Fruit fly (Drosophila melanogaster) whole organism, embryonic: ENCODE results near the gene CG34298.

Experiments used
- BEAF-32 ChIP-seq: fragments of 200-800 bp; sonication (Bioruptor generic); optimal IDR thresholded peaks from 3 replicates; lab custom pipeline; 2017; ENCODE audit warnings: missing biosample characterization, missing genetic modification characterization, mild to moderate bottlenecking, moderate library complexity, missing genetic modification reagents
- CG10979 ChIP-seq: fragments of 200-800 bp; sonication (Bioruptor generic); optimal IDR thresholded peaks from 2 replicates; lab custom pipeline; 2018; ENCODE audit warnings: missing biosample characterization, mild to moderate bottlenecking, missing genetic modification characterization, moderate library complexity
- CG12071 ChIP-seq: fragments of 200-800 bp; sonication (Bioruptor generic); optimal IDR thresholded peaks from 3 replicates; lab custom pipeline; 2018; ENCODE audit warnings: missing biosample characterization, mild to moderate bottlenecking, missing genetic modification characterization
- CG12155 ChIP-seq: fragments of 200-800 bp; sonication (Bioruptor generic); optimal IDR thresholded peaks from 3 replicates; lab custom pipeline; 2016; ENCODE audit warnings: missing biosample characterization, missing genetic modification characterization
- CG12299 ChIP-seq: fragments of 200-800 bp; sonication (Bioruptor generic); optimal IDR thresholded peaks from 2 replicates; lab custom pipeline; 2018; ENCODE audit warnings: missing biosample characterization, mild to moderate bottlenecking, missing genetic modification characterization
- CG1233 ChIP-seq: fragments of 200-800 bp; sonication (Bioruptor generic); optimal IDR thresholded peaks from 4 replicates; lab custom pipeline; 2018; ENCODE audit warnings: missing biosample characterization, mild to moderate bottlenecking, missing genetic modification characterization
- CG13123 ChIP-seq: fragments of 200-800 bp; sonication (Bioruptor generic); optimal IDR thresholded peaks from 2 replicates; lab custom pipeline; 2016; ENCODE audit warnings: missing biosample characterization, missing genetic modification characterization
- CG13287 ChIP-seq: fragments of 200-800 bp; sonication (Bioruptor generic); IDR thresholded peaks from 2 replicates; pipeline ENCODE4 v1.3.6; 2022; ENCODE audit warnings: missing biosample characterization, missing genetic modification characterization; ENCODE audit not compliant: partially characterized antibody
- CG14014 ChIP-seq: fragments of 200-800 bp; sonication (Bioruptor generic); IDR thresholded peaks from 2 replicates; pipeline ENCODE4 v1.3.6; 2022; ENCODE audit warnings: missing biosample characterization, missing genetic modification characterization
- CG14965 ChIP-seq: fragments of 200-800 bp; sonication (Bioruptor generic); optimal IDR thresholded peaks from 2 replicates; lab custom pipeline; 2016; ENCODE audit warnings: missing biosample characterization, missing genetic modification characterization, borderline replicate concordance
- CG15073 ChIP-seq: fragments of 200-800 bp; sonication (Bioruptor generic); optimal IDR thresholded peaks from 2 replicates; lab custom pipeline; 2016; ENCODE audit warnings: missing biosample characterization, missing genetic modification characterization
- CG17361 ChIP-seq: fragments of 200-800 bp; sonication (Bioruptor generic); IDR thresholded peaks from 3 replicates; pipeline ENCODE4 v1.3.6; 2022; ENCODE audit warnings: missing biosample characterization, missing genetic modification characterization
- CG32772 ChIP-seq: fragments of 200-800 bp; sonication (Bioruptor generic); IDR thresholded peaks from 2 replicates; pipeline ENCODE4 v1.3.6; 2022; ENCODE audit warnings: missing biosample characterization, missing genetic modification characterization
- CG4424 ChIP-seq: fragments of 200-800 bp; sonication (Bioruptor generic); optimal IDR thresholded peaks from 3 replicates; lab custom pipeline; 2016; ENCODE audit warnings: missing biosample characterization, missing genetic modification characterization
- CG7357 ChIP-seq: fragments of 200-800 bp; sonication (Bioruptor generic); IDR thresholded peaks from 3 replicates; pipeline ENCODE4 v1.3.6; 2022; ENCODE audit warnings: missing biosample characterization, missing genetic modification characterization
- CG7372 ChIP-seq: fragments of 200-800 bp; sonication (Bioruptor generic); IDR thresholded peaks from 2 replicates; pipeline ENCODE4 v1.3.6; 2022; ENCODE audit warnings: missing biosample characterization, missing genetic modification characterization
- CG7928 ChIP-seq: fragments of 200-800 bp; sonication (Bioruptor generic); optimal IDR thresholded peaks from 2 replicates; lab custom pipeline; 2017; ENCODE audit warnings: missing biosample characterization, mild to moderate bottlenecking, missing genetic modification characterization
- CG7987 ChIP-seq: fragments of 200-800 bp; sonication (Bioruptor generic); optimal IDR thresholded peaks from 2 replicates; lab custom pipeline; 2018; ENCODE audit warnings: missing biosample characterization, mild to moderate bottlenecking, missing genetic modification characterization, moderate library complexity
- CG8281 ChIP-seq: fragments of 200-800 bp; sonication (Bioruptor generic); optimal IDR thresholded peaks from 2 replicates; lab custom pipeline; 2018; ENCODE audit warnings: missing biosample characterization, mild to moderate bottlenecking, missing genetic modification characterization, moderate library complexity
- CG9727 ChIP-seq: fragments of 200-800 bp; sonication (Bioruptor generic); optimal IDR thresholded peaks from 3 replicates; lab custom pipeline; 2017; ENCODE audit warnings: missing biosample characterization, mild to moderate bottlenecking, missing genetic modification characterization
- Camta ChIP-seq: fragments of 200-800 bp; sonication (Bioruptor generic); optimal IDR thresholded peaks from 2 replicates; lab custom pipeline; 2016; ENCODE audit warnings: missing biosample characterization, missing genetic modification characterization
- Dad ChIP-seq: fragments of 200-800 bp; sonication (Bioruptor generic); optimal IDR thresholded peaks from 3 replicates; lab custom pipeline; 2016; ENCODE audit warnings: missing biosample characterization, missing genetic modification characterization
- Elba2 ChIP-seq: fragments of 200-800 bp; sonication (Bioruptor generic); optimal IDR thresholded peaks from 3 replicates; lab custom pipeline; 2016; ENCODE audit warnings: missing biosample characterization, missing genetic modification characterization
- Fer1 ChIP-seq: fragments of 200-800 bp; sonication (Bioruptor generic); optimal IDR thresholded peaks from 2 replicates; lab custom pipeline; 2017; ENCODE audit warnings: missing biosample characterization, mild to moderate bottlenecking, missing genetic modification characterization
- HLH54F ChIP-seq: fragments of 200-800 bp; sonication (Bioruptor generic); optimal IDR thresholded peaks from 3 replicates; lab custom pipeline; 2016; ENCODE audit warnings: missing biosample characterization, missing genetic modification characterization
- HLHmδ ChIP-seq: fragments of 200-800 bp; sonication (Bioruptor generic); optimal IDR thresholded peaks from 2 replicates; lab custom pipeline; 2018; ENCODE audit warnings: missing biosample characterization, mild to moderate bottlenecking, missing genetic modification characterization, moderate library complexity
- MESR4 ChIP-seq: fragments of 200-800 bp; sonication (Bioruptor generic); optimal IDR thresholded peaks from 2 replicates; lab custom pipeline; 2018; ENCODE audit warnings: missing biosample characterization, mild to moderate bottlenecking, missing genetic modification characterization, moderate library complexity
- Mes4 ChIP-seq: fragments of 200-800 bp; sonication (Bioruptor generic); optimal IDR thresholded peaks from 2 replicates; lab custom pipeline; 2016; ENCODE audit warnings: missing biosample characterization, missing genetic modification characterization
- Nf-YA ChIP-seq: fragments of 200-800 bp; sonication (Bioruptor generic); IDR thresholded peaks from 2 replicates; pipeline ENCODE4 v1.3.6; 2022; ENCODE audit warnings: missing biosample characterization, missing genetic modification characterization
- Rfx ChIP-seq: fragments of 200-800 bp; sonication (Bioruptor generic); IDR thresholded peaks from 2 replicates; pipeline ENCODE4 v1.3.6; 2022; ENCODE audit warnings: missing biosample characterization, missing genetic modification characterization
- Sin3A ChIP-seq: fragments of >200 bp; optimal IDR thresholded peaks from 2 replicates; lab custom pipeline; 2018
- Sox102F ChIP-seq: fragments of 200-800 bp; sonication (Bioruptor generic); optimal IDR thresholded peaks from 2 replicates; lab custom pipeline; 2018; ENCODE audit warnings: missing biosample characterization, mild to moderate bottlenecking, missing genetic modification characterization, moderate library complexity
- amos ChIP-seq: fragments of 200-800 bp; sonication (Bioruptor generic); IDR thresholded peaks from 2 replicates; pipeline ENCODE4 v1.3.6; 2022; ENCODE audit warnings: missing biosample characterization, missing genetic modification characterization; ENCODE audit not compliant: partially characterized antibody
- ato ChIP-seq: fragments of 200-800 bp; sonication (Bioruptor generic); IDR thresholded peaks from 2 replicates; pipeline ENCODE4 v1.3.6; 2022; ENCODE audit warnings: missing biosample characterization, missing genetic modification characterization; ENCODE audit not compliant: partially characterized antibody
- cg ChIP-seq: fragments of 200-800 bp; sonication (Bioruptor generic); optimal IDR thresholded peaks from 3 replicates; lab custom pipeline; 2019; ENCODE audit warnings: missing biosample characterization, mild to moderate bottlenecking, missing genetic modification characterization, moderate library complexity
- chif ChIP-seq, 2 experiments: fragments of 200-800 bp; sonication (Bioruptor generic); optimal IDR thresholded peaks; 3 replicates each; lab custom pipeline; 2016; ENCODE audit warnings: missing biosample characterization in 2 of 2, missing genetic modification characterization in 2 of 2
- exex ChIP-seq: fragments of 200-800 bp; sonication (Bioruptor generic); optimal IDR thresholded peaks from 4 replicates; lab custom pipeline; 2018; ENCODE audit warnings: missing biosample characterization, mild to moderate bottlenecking, missing genetic modification characterization, moderate library complexity
- gfzf ChIP-seq: fragments of 200-800 bp; sonication (Bioruptor generic); optimal IDR thresholded peaks from 2 replicates; lab custom pipeline; 2016; ENCODE audit warnings: missing biosample characterization, mild to moderate bottlenecking, missing genetic modification characterization, moderate library complexity
- h ChIP-seq: fragments of >200 bp; optimal IDR thresholded peaks from 2 replicates; lab custom pipeline; 2017
- p53 ChIP-seq: fragments of 200-800 bp; sonication (Bioruptor generic); optimal IDR thresholded peaks from 2 replicates; lab custom pipeline; 2016; ENCODE audit warnings: missing biosample characterization, missing genetic modification characterization
- pb ChIP-seq: fragments of 200-800 bp; sonication (Bioruptor generic); optimal IDR thresholded peaks from 3 replicates; lab custom pipeline; 2016; ENCODE audit warnings: missing biosample characterization, missing genetic modification characterization
- rib ChIP-seq: fragments of 200-800 bp; sonication (Bioruptor generic); IDR thresholded peaks from 2 replicates; pipeline ENCODE4 v1.3.6; 2022; ENCODE audit warnings: missing biosample characterization, missing genetic modification characterization
- slou ChIP-seq: fragments of 200-800 bp; sonication (Bioruptor generic); optimal IDR thresholded peaks from 3 replicates; lab custom pipeline; 2016; ENCODE audit warnings: missing biosample characterization, missing genetic modification characterization
- stwl ChIP-seq: fragments of 200-800 bp; sonication (Bioruptor generic); optimal IDR thresholded peaks from 3 replicates; lab custom pipeline; 2018; ENCODE audit warnings: missing biosample characterization, mild to moderate bottlenecking, missing genetic modification characterization, moderate library complexity
- sug ChIP-seq: fragments of 200-800 bp; optimal IDR thresholded peaks from 2 replicates; lab custom pipeline; 2019; ENCODE audit warnings: missing biosample characterization, mild to moderate bottlenecking, missing genetic modification characterization, moderate library complexity
- twi ChIP-seq: fragments of 200-800 bp; optimal IDR thresholded peaks from 2 replicates; lab custom pipeline; 2019; ENCODE audit warnings: missing biosample characterization, mild to moderate bottlenecking, missing genetic modification characterization, moderate library complexity
- unpg ChIP-seq: fragments of 200-800 bp; sonication (Bioruptor generic); optimal IDR thresholded peaks from 3 replicates; lab custom pipeline; 2018; ENCODE audit warnings: missing biosample characterization, mild to moderate bottlenecking, missing genetic modification characterization, moderate library complexity
- vvl ChIP-seq: fragments of 200-800 bp; sonication (Bioruptor generic); IDR thresholded peaks from 2 replicates; pipeline ENCODE4 v1.3.6; 2022; ENCODE audit warnings: missing biosample characterization, missing genetic modification characterization
- zen2 ChIP-seq: fragments of 200-800 bp; sonication (Bioruptor generic); IDR thresholded peaks from 3 replicates; pipeline ENCODE4 v1.3.6; 2022; ENCODE audit warnings: missing biosample characterization, missing genetic modification characterization; ENCODE audit not compliant: partially characterized antibody

Gene CG34298

DNA sequence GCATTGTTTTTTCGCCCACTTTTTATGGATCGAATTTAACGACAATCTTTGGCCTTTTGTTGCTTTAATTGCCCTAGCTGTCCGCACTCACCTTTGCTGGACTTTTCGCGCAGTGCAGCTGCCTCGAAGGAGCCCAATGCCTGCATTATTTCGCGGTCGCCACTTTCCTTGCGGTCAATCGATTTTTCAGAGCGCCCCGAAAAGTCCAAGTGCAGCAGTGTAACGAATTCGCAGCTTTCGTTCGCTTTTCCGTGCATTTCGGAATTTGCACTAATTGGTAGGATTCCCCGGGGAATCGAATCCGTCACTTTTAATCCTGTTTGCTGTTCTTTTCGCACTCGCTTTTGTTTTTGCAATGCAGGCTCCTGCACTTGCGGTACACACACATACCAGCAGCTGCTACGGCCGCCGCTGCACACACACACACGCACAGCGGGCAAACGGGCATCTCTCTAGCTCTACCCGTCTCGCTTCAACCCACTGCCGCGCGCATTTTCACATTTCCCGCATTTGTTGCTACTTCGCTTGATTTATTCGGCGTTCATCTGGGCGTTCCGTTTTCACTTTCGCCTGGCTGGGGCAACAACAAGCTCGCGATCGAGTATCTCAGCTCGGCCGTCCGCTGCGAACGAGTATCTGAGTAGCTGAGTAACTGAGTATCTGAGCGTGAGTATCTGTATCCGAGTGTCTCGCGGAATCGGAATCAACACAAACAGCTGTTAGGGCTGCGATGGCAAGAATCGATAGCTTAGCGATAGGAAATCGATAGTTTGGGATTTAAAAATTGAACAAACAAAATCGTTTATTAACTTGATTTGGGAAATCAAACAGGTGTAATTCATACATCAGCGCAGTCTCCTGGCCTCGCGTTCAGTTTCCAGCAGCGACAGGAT lies 22.2 kb downstream of the CG34298 start, which contains the start of gene Mgat2 (continued):
- peak; percentile 93 for TF ChIP-seq CG13287
- no peak for TF ChIP-seq CG4424 (GFP tag; lab: Kevin White, UChicago)
- no peak for TF ChIP-seq Elba2 (GFP tag; lab: Kevin White, UChicago)
- peak; percentile 38 for TF ChIP-seq CG9727
- no peak for TF ChIP-seq p53 (GFP tag; lab: Kevin White, UChicago)
- TF ChIP-seq stwl (tag; lab: Kevin White, UChicago) = peak; percentile 39
- peak; percentile 74 for TF ChIP-seq Fer1 (GFP tag; lab: Kevin White, UChicago)
- peak; percentile 15 for TF ChIP-seq CG14965 (GFP tag; lab: Kevin White, UChicago)
- TF ChIP-seq slou = no peak
- peak; percentile 97 for TF ChIP-seq HLHmδ
- peak; percentile 81 for TF ChIP-seq MESR4 (GFP tag; lab: Kevin White, UChicago)
- peak; percentile 90 for TF ChIP-seq BEAF-32
- no peak for TF ChIP-seq unpg (GFP tag; lab: Kevin White, UChicago)
- TF ChIP-seq Dad = no peak
- peak; percentile 90 for TF ChIP-seq zen2
- TF ChIP-seq exex = no peak
- no peak for TF ChIP-seq HLH54F (GFP tag; lab: Kevin White, UChicago)
- TF ChIP-seq ato (GFP tag; lab: Robert Waterston, UW) = peak; percentile 64; the same call in 1 of the 2 replicates
- TF ChIP-seq CG12155 (GFP tag; lab: Kevin White, UChicago) = peak; percentile 92
- TF ChIP-seq Sin3A (lab: Kevin White, UChicago) = no peak
- TF ChIP-seq CG13123 (GFP tag; lab: Kevin White, UChicago) = no peak
- TF ChIP-seq sug (tag; lab: Kevin White, UChicago) = peak; percentile 55
- no peak for TF ChIP-seq CG32772
- no peak for TF ChIP-seq h
- no peak for TF ChIP-seq Mes4
- peak; percentile 84 for TF ChIP-seq vvl (GFP tag; lab: Robert Waterston, UW)
- peak; percentile 5; the same call in 1 of the 3 replicates for TF ChIP-seq CG17361 (GFP tag; lab: Robert Waterston, UW)
- TF ChIP-seq CG8281 = no peak
- TF ChIP-seq CG7987 (GFP tag; lab: Kevin White, UChicago) = peak; percentile 75
- TF ChIP-seq CG12299 (tag; lab: Kevin White, UChicago) = no peak
- peak; percentile 96 for TF ChIP-seq cg (GFP tag; lab: Kevin White, UChicago)
- no peak for TF ChIP-seq Camta (GFP tag; lab: Kevin White, UChicago)
- no peak for TF ChIP-seq CG7372 (GFP tag; lab: Robert Waterston, UW)
- TF ChIP-seq amos = peak; percentile 85
- no peak for TF ChIP-seq CG7928 (GFP tag; lab: Kevin White, UChicago)
- peak; percentile 19 for TF ChIP-seq CG1233
- TF ChIP-seq CG15073 = no peak
- TF ChIP-seq gfzf = no peak
- no peak for TF ChIP-seq Nf-YA
- peak; percentile 57 for TF ChIP-seq twi (tag; lab: Kevin White, UChicago)
- no peak for TF ChIP-seq CG7357
- peak; percentile 37; the same call in 1 of the 2 replicates for TF ChIP-seq Rfx (GFP tag; lab: Robert Waterston, UW)
- TF ChIP-seq CG12071 (GFP tag; lab: Kevin White, UChicago) = peak; percentile 44
- TF ChIP-seq chif (GFP tag; optimal IDR thresholded peaks at IDR 0.05; lab: Kevin White, UChicago) = peak in 1 of 2 experiments; percentile 7
- TF ChIP-seq rib (GFP tag; lab: Robert Waterston, UW) = peak; percentile 62; the same call in 1 of the 2 replicates
- no peak for TF ChIP-seq Sox102F (GFP tag; lab: Kevin White, UChicago)
- TF ChIP-seq CG10979 (tag; lab: Kevin White, UChicago) = no peak
- TF ChIP-seq CG14014 (GFP tag; lab: Robert Waterston, UW) = no peak
- TF ChIP-seq pb (GFP tag; lab: Kevin White, UChicago) = peak; percentile 25
